Fruit fly (Drosophila melanogaster): Measurements from ENCODE around the gene Mst36Fa.

The Mst36Fa gene

DNA sequence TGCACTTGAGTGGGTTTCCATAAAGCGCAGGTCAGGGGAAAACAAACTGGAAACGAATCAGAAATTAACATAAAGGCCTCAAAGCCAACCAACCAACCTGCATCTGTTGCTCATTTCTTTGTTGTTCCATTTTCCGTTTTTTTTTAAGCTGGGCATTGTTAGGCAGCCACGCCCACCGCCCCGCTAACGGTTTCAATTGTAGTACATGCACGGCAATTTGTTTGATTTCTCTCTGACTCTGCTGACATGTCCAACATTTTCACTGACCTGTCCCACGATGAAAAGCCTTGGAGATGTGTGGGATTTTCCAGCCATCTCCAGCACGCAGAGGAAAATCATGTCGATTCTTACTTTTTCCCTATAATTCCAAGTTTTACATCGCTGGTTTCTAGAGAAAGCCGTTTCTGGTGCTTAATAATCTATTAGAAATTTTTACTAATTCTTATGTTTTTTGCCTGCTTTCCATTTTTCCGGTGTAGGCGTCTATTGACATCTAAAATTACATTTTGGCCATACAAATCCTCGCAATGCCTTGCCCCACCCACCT lies 20.0 kb downstream of the Mst36Fa start:
- TF ChIP-seq oc (tag; optimal IDR thresholded peaks at IDR 0.05) = peak; percentile 58
- peak; percentile 76 for TF ChIP-seq kni (GFP tag; optimal IDR thresholded peaks at IDR 0.05)
- TF ChIP-seq Ets65A (GFP tag) = peak; percentile 51
- 0 out of 2 replicates have a peak, but pooled peaks have one; percentile 12 for TF ChIP-seq CG14441 (GFP tag; IDR thresholded peaks at IDR 0.05)
- peak; percentile 28 for TF ChIP-seq Blimp-1 (GFP tag; optimal IDR thresholded peaks at IDR 0.05)
- peak; percentile 40 for TF ChIP-seq sqz (GFP tag; optimal IDR thresholded peaks at IDR 0.05)
- no peak for TF ChIP-seq esg (GFP tag; conservative IDR thresholded peaks at IDR 0.05)
- peak in 1 of 2 experiments; percentile 18 for TF ChIP-seq Hr78 (GFP tag; optimal IDR thresholded peaks at IDR 0.05)
- no peak for TF ChIP-seq chif (GFP tag; optimal IDR thresholded peaks at IDR 0.05)
- TF ChIP-seq prd (optimal IDR thresholded peaks at IDR 0.05) = no peak
- 0 out of 3 replicates have a peak, but pooled peaks have one; percentile 9 for TF ChIP-seq prd (GFP tag; IDR thresholded peaks at IDR 0.05)
- peak; percentile 71; the same call in 1 of the 2 replicates for TF ChIP-seq vvl (GFP tag; IDR thresholded peaks at IDR 0.05)
- TF ChIP-seq Med (GFP tag) = peak; percentile 56
- peak; percentile 10 for TF ChIP-seq lab (GFP tag; optimal IDR thresholded peaks at IDR 0.05)
- TF ChIP-seq slbo (GFP tag; IDR thresholded peaks at IDR 0.05) = 0 out of 2 replicates have a peak, but pooled peaks have one; percentile 11
- peak; percentile 84 for TF ChIP-seq sens (GFP tag)
- TF ChIP-seq Atf3 (GFP tag; optimal IDR thresholded peaks at IDR 0.05) = no peak

DNA sequence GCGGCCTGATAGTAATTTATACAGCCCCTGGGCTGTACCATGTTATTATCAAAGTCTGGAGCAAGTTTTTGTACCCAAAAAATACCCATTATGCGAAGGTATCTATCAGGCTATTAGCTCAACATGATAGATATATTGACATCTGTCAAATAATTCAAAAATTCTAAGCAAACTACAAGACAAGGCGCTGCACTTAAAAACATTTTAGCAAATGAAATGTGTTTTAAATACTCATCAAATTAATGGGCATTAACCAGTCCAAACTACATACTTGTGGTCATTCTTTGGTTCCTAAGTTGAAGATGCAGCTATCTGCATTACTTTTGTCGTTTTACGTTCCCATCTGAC lies 23.5 kb downstream of the Mst36Fa start:
- peak; percentile 28 for TF ChIP-seq eyg (GFP tag; optimal IDR thresholded peaks at IDR 0.05)
- TF ChIP-seq CoRest (tag; optimal IDR thresholded peaks at IDR 0.05) = peak; percentile 74
- TF ChIP-seq CG17802 (tag; optimal IDR thresholded peaks at IDR 0.05) = peak; percentile 66
- TF ChIP-seq HLH54F (GFP tag; optimal IDR thresholded peaks at IDR 0.05) = peak; percentile 27
- no peak for TF ChIP-seq slp2 (GFP tag; optimal IDR thresholded peaks at IDR 0.05)
- TF ChIP-seq CG7786 (GFP tag; optimal IDR thresholded peaks at IDR 0.05) = no peak
- no peak for TF ChIP-seq ftz-f1 (GFP tag; optimal IDR thresholded peaks at IDR 0.05)
- TF ChIP-seq Fer1 (GFP tag; optimal IDR thresholded peaks at IDR 0.05) = peak; percentile 18
- no peak for TF ChIP-seq Dll (GFP tag; IDR thresholded peaks at IDR 0.05; ENCODE audit: partially characterized antibody)
- no peak for TF ChIP-seq Dip3 (GFP tag; optimal IDR thresholded peaks at IDR 0.05)
- peak; percentile 69 for TF ChIP-seq chn (GFP tag; optimal IDR thresholded peaks at IDR 0.05)
- no peak for TF ChIP-seq CG15073 (GFP tag; optimal IDR thresholded peaks at IDR 0.05)
- peak; percentile 91 for TF ChIP-seq ara (GFP tag; IDR thresholded peaks at IDR 0.05)
- TF ChIP-seq CG11560 (tag; IDR thresholded peaks at IDR 0.05) = no peak
- peak; percentile 54; the same call in 1 of the 2 replicates for TF ChIP-seq dan (GFP tag; IDR thresholded peaks at IDR 0.05)
- TF ChIP-seq E2f2 (GFP tag; IDR thresholded peaks at IDR 0.05) = no peak
- peak; percentile 61 for TF ChIP-seq CG31224 (GFP tag; IDR thresholded peaks at IDR 0.05)
- peak; percentile 77 for TF ChIP-seq Ptx1 (GFP tag; IDR thresholded peaks at IDR 0.05)
- no peak for TF ChIP-seq CG3838 (GFP tag; optimal IDR thresholded peaks at IDR 0.05)
- TF ChIP-seq CG12219 (GFP tag; optimal IDR thresholded peaks at IDR 0.05) = peak; percentile 43
- 0 out of 2 replicates have a peak, but pooled peaks have one; percentile 15 for TF ChIP-seq CG14014 (GFP tag; IDR thresholded peaks at IDR 0.05)
- 0 out of 3 replicates have a peak, but pooled peaks have one; percentile 16 for TF ChIP-seq so (GFP tag; IDR thresholded peaks at IDR 0.05)
- peak; percentile 85 for TF ChIP-seq CG31441 (GFP tag; IDR thresholded peaks at IDR 0.05)
- peak in 1 of 2 experiments; percentile 57 for TF ChIP-seq Hr51 (GFP tag; optimal IDR thresholded peaks at IDR 0.05)
- no peak for TF ChIP-seq pan (optimal IDR thresholded peaks at IDR 0.05)
- peak in 1 of 2 experiments; percentile 72 for TF ChIP-seq pan (GFP tag; optimal IDR thresholded peaks at IDR 0.05 in 1 of 2, IDR thresholded peaks at IDR 0.05 in 1 of 2)
- TF ChIP-seq CG9215 (GFP tag; IDR thresholded peaks at IDR 0.05) = no peak; the same call in 1 of the 2 replicates
- TF ChIP-seq cwo (GFP tag; optimal IDR thresholded peaks at IDR 0.05) = peak; percentile 37
- TF ChIP-seq D (optimal IDR thresholded peaks at IDR 0.05) = no peak
- peak; percentile 78 for TF ChIP-seq D (GFP tag; optimal IDR thresholded peaks at IDR 0.05)
- TF ChIP-seq CG13287 (GFP tag; IDR thresholded peaks at IDR 0.05; ENCODE audit: partially characterized antibody) = no peak
- no peak for TF ChIP-seq unc-4 (GFP tag; IDR thresholded peaks at IDR 0.05; ENCODE audit: partially characterized antibody)
- peak; percentile 84 for TF ChIP-seq CG2678 (tag; optimal IDR thresholded peaks at IDR 0.05)
- no peak for TF ChIP-seq Nf-YC (tag; optimal IDR thresholded peaks at IDR 0.05)

Measured in whole organism, embryonic.